Worm (Caenorhabditis elegans) whole organism, L4/young adult: Measurements from ENCODE around the gene mcm-3AP.

ENCODE experiments used
- W03F9.2 ChIP-seq: fragments of 150-350 bp; optimal IDR thresholded peaks from 2 replicates; lab custom pipeline; 2014; ENCODE audit warnings: missing biosample characterization, missing genetic modification characterization
- him-1 ChIP-seq: sonication (generic microtip); optimal IDR thresholded peaks from 2 replicates; lab custom pipeline; 2016; ENCODE audit warnings: missing genotype, missing genetic modification reagents, missing genetic modification characterization, missing compliant biosample characterization

DNA sequence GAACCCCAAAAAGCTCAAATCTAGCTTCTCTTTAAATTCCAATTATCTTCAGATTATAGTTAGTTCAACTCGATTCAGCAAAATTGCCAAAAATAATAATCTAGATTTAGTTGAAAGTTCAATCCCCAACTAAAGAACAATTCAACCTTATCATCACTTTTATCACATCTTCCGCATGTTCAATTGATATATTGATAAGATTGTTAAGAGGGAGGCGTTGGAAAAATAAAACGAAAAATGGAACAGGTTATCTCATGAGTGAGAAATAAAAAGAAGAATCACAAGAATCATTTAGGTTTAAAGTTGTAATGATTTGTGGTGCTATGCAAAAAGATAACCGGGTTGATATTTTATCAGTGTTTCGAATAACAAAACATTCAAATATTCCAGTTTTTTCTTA is 37.3 kb downstream of the mcm-3AP start:
- TF ChIP-seq him-1 (tag; lab: Kevin White, UChicago) (no peak), W03F9.2 (tag; lab: Kevin White, UChicago) (no peak)
